Worm (Caenorhabditis elegans): ENCODE data around the gene sax-1.

sax-1 gene

DNA sequence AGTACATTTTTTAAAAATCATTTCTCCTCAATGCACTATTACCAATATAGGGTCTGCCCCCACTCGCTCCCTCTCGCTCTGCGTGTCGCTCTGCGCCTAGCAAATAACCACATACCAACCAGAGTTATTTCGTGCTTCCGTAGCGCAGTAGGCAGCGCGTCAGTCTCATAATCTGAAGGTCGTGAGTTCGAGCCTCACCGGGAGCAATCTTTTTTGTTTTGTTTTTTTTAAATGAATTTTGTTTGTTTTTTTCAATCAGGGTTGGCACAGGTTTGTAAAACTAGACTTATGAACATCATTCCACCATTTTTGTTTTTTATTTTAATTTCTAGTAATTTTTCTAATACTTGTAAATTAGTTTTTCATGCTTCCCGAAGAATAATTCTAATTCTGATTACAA lies 47.7 kb upstream of the sax-1 start (continued):
- TF ChIP-seq pha-4 (GFP tag; IDR thresholded peaks at IDR 0.05): peak; percentile 89
- no peak for TF ChIP-seq pha-4 (tag; optimal IDR thresholded peaks at IDR 0.05)
- TF ChIP-seq mdl-1 (tag; optimal IDR thresholded peaks at IDR 0.05): peak in 1 of 2 experiments; percentile 20
- TF ChIP-seq lin-38 (GFP tag; IDR thresholded peaks at IDR 0.05): peak; percentile 81
- no peak for TF ChIP-seq ZK546.5 (tag; optimal IDR thresholded peaks at IDR 0.05)
- TF ChIP-seq nhr-111 (GFP tag; optimal IDR thresholded peaks at IDR 0.05): peak; percentile 73
- TF ChIP-seq D1046.2 (GFP tag; IDR thresholded peaks at IDR 0.05): peak; percentile 92
- peak; percentile 79 for TF ChIP-seq mep-1 (tag; optimal IDR thresholded peaks at IDR 0.05)
- no peak for TF ChIP-seq ceh-62 (tag; optimal IDR thresholded peaks at IDR 0.05)
- TF ChIP-seq aly-2 (tag; optimal IDR thresholded peaks at IDR 0.05): no peak
- peak; percentile 39; the same call in 1 of the 2 replicates for TF ChIP-seq mdt-29 (GFP tag; IDR thresholded peaks at IDR 0.05)
- TF ChIP-seq cey-2 (tag; optimal IDR thresholded peaks at IDR 0.05; ENCODE audit: borderline replicate concordance, insufficient read depth): no peak
- no peak for TF ChIP-seq pqm-1 (tag; optimal IDR thresholded peaks at IDR 0.05)
- TF ChIP-seq lsy-2 (tag; optimal IDR thresholded peaks at IDR 0.05): peak in 1 of 2 experiments; percentile 60
- TF ChIP-seq nhr-102 (tag; optimal IDR thresholded peaks at IDR 0.05): no peak
- peak; percentile 85 for TF ChIP-seq madf-9 (GFP tag; conservative IDR thresholded peaks at IDR 0.05)
- TF ChIP-seq ZK337.2 (GFP tag; IDR thresholded peaks at IDR 0.05): peak; percentile 62; the same call in 1 of the 2 replicates
- TF ChIP-seq duxl-1 (tag; optimal IDR thresholded peaks at IDR 0.05; ENCODE audit: poor library complexity): peak; percentile 81
- peak; percentile 42 for TF ChIP-seq set-16 (GFP tag; IDR thresholded peaks at IDR 0.05)
- no peak for TF ChIP-seq dpl-1 (GFP tag; optimal IDR thresholded peaks at IDR 0.05)
- TF ChIP-seq attf-4 (tag; optimal IDR thresholded peaks at IDR 0.05): no peak
- TF ChIP-seq daf-19 (GFP tag; conservative IDR thresholded peaks at IDR 0.05): 0 out of 2 replicates have a peak, but pooled peaks have one; percentile 62
- TF ChIP-seq daf-8 (GFP tag; IDR thresholded peaks at IDR 0.05): 0 out of 2 replicates have a peak, but pooled peaks have one; percentile 68
- no peak for TF ChIP-seq nhr-76 (tag; optimal IDR thresholded peaks at IDR 0.05)
- peak; percentile 59 for TF ChIP-seq ztf-7 (tag; optimal IDR thresholded peaks at IDR 0.05)
- TF ChIP-seq gei-8 (GFP tag; optimal IDR thresholded peaks at IDR 0.05): peak; percentile 59
- peak; percentile 64; the same call in 1 of the 2 replicates for TF ChIP-seq Y48G9A.11 (GFP tag; IDR thresholded peaks at IDR 0.05)
- peak; percentile 98 for TF ChIP-seq egl-43 (GFP tag; IDR thresholded peaks at IDR 0.05)
- peak; percentile 85 for TF ChIP-seq nhr-41 (GFP tag; IDR thresholded peaks at IDR 0.05)
- TF ChIP-seq T20F7.1 (GFP tag; optimal IDR thresholded peaks at IDR 0.05): no peak
- TF ChIP-seq F44E2.7 (GFP tag; IDR thresholded peaks at IDR 0.05): peak; percentile 83; the same call in 1 of the 2 replicates
- peak; percentile 97 for TF ChIP-seq vab-7 (GFP tag; IDR thresholded peaks at IDR 0.05)
- TF ChIP-seq tag-97 (GFP tag; IDR thresholded peaks at IDR 0.05): no peak
- peak; percentile 84 for TF ChIP-seq dmd-9 (GFP tag; IDR thresholded peaks at IDR 0.05)
- no peak for TF ChIP-seq sdz-12 (GFP tag; optimal IDR thresholded peaks at IDR 0.05)
- TF ChIP-seq Y5F2A.4 (GFP tag; optimal IDR thresholded peaks at IDR 0.05): peak; percentile 67
- peak; percentile 60 for TF ChIP-seq F37D6.2 (tag; optimal IDR thresholded peaks at IDR 0.05)
- peak; percentile 87 for TF ChIP-seq tra-1 (GFP tag; IDR thresholded peaks at IDR 0.05)
- TF ChIP-seq nhr-77 (tag; optimal IDR thresholded peaks at IDR 0.05): no peak

DNA sequence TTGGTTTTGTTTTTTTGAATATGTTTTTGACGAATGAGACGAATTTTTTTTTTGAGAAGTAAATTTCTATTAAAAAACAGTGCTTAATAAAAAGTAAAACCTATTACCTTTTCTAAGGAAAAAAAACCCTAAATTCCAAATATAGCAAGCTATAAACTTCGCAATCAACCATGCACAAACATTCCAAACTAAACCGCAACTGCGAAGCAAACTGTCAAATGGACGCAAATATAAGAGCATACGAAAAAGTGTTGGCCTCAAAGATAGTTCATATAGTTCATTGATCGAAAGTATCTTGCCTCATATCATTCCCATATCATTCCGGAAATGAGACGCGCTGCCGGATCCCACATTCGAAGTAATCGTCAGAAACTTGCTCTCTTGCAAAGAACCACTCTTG lies 46.7 kb upstream of the sax-1 start, which contains the start of gene C01C4.3:
C01C4.3 (plus strand) TSS at position 301 of the 400 bp plus-strand sequence.
- TF ChIP-seq aha-1 (tag) (peak; percentile 18), ceh-44 (GFP tag; IDR thresholded peaks at IDR 0.05) (no peak), mes-2 (tag; optimal IDR thresholded peaks at IDR 0.05; ENCODE audit: poor library complexity, severe bottlenecking) (no peak), skn-1 (tag; optimal IDR thresholded peaks at IDR 0.05) (no peak)

All from whole organism, L4 larva.